Worm (Caenorhabditis elegans) whole organism, young adult: ENCODE data around the gene ceh-10.

Source experiments
- F33H1.4 ChIP-seq: fragments of 200-800 bp; sonication (Bioruptor generic); IDR thresholded peaks from 2 replicates; pipeline ENCODE4 v1.3.6; 2022; ENCODE audit warnings: missing genetic modification reagents, missing genetic modification characterization, missing compliant biosample characterization
- F57C9.4 ChIP-seq: sonication (generic microtip); optimal IDR thresholded peaks from 2 replicates; lab custom pipeline; 2017; ENCODE audit warnings: mild to moderate bottlenecking, missing genetic modification characterization, missing compliant biosample characterization
- K11D2.4 ChIP-seq: fragments of 200-800 bp; sonication (Bioruptor generic); IDR thresholded peaks from 2 replicates; pipeline ENCODE4 v1.3.6; 2022; ENCODE audit warnings: missing genetic modification reagents, missing genetic modification characterization, missing compliant biosample characterization
- K12H6.12 ChIP-seq: fragments of 200-800 bp; sonication (Bioruptor generic); optimal IDR thresholded peaks from 2 replicates; lab custom pipeline; 2018; ENCODE audit warnings: mild to moderate bottlenecking, missing genetic modification characterization, missing compliant biosample characterization
- Y53F4B.3 ChIP-seq: fragments of 200-800 bp; sonication (Bioruptor generic); IDR thresholded peaks from 2 replicates; pipeline ENCODE4 v1.3.6; 2022; ENCODE audit warnings: missing genetic modification reagents, missing genetic modification characterization, missing compliant biosample characterization
- Y53G8AR.9 ChIP-seq: fragments of 200-800 bp; sonication (Bioruptor generic); conservative IDR thresholded peaks from 2 replicates; pipeline ENCODE4 v1.3.6; 2022; ENCODE audit warnings: missing genetic modification reagents, missing genetic modification characterization, missing compliant biosample characterization
- Y79H2A.3 ChIP-seq: fragments of 200-800 bp; sonication (Bioruptor generic); conservative IDR thresholded peaks from 2 replicates; pipeline ENCODE4 v1.3.6; 2022; ENCODE audit warnings: missing genetic modification reagents, missing genetic modification characterization, missing compliant biosample characterization
- Y95B8A.8 ChIP-seq: fragments of 200-800 bp; sonication (Bioruptor generic); IDR thresholded peaks from 2 replicates; pipeline ENCODE4 v1.3.6; 2022; ENCODE audit warnings: missing genetic modification reagents, missing genetic modification characterization, missing compliant biosample characterization
- akir-1 ChIP-seq: fragments of 200-800 bp; sonication (Bioruptor generic); optimal IDR thresholded peaks from 2 replicates; lab custom pipeline; 2018; ENCODE audit warnings: mild to moderate bottlenecking, missing genetic modification characterization, moderate library complexity, missing compliant biosample characterization
- ccch-3 ChIP-seq: fragments of 200-800 bp; sonication (Bioruptor generic); optimal IDR thresholded peaks from 2 replicates; lab custom pipeline; 2018; ENCODE audit warnings: mild to moderate bottlenecking, missing genetic modification characterization, missing compliant biosample characterization
- cebp-2 ChIP-seq: fragments of 200-800 bp; sonication (Bioruptor generic); IDR thresholded peaks from 2 replicates; pipeline ENCODE4 v1.3.6; 2022; ENCODE audit warnings: missing genetic modification characterization, missing compliant biosample characterization
- ceh-79 ChIP-seq: sonication (generic microtip); optimal IDR thresholded peaks from 2 replicates; lab custom pipeline; 2017; ENCODE audit warnings: mild to moderate bottlenecking, missing genetic modification characterization, missing compliant biosample characterization
- chd-7 ChIP-seq: sonication (generic microtip); optimal IDR thresholded peaks from 2 replicates; lab custom pipeline; 2016; ENCODE audit warnings: mild to moderate bottlenecking, missing genetic modification characterization, moderate library complexity, missing compliant biosample characterization
- dox-1 ChIP-seq: fragments of 200-800 bp; sonication (Bioruptor generic); IDR thresholded peaks from 2 replicates; pipeline ENCODE4 v1.3.6; 2022; ENCODE audit warnings: missing genetic modification reagents, missing genetic modification characterization, missing compliant biosample characterization
- egl-18 ChIP-seq: fragments of 200-800 bp; sonication (Bioruptor generic); IDR thresholded peaks from 2 replicates; pipeline ENCODE4 v1.3.6; 2022; ENCODE audit warnings: missing genetic modification reagents, missing genetic modification characterization, missing compliant biosample characterization
- egrh-3 ChIP-seq: fragments of 200-800 bp; sonication (Bioruptor generic); IDR thresholded peaks from 2 replicates; pipeline ENCODE4 v1.3.6; 2022; ENCODE audit warnings: missing genetic modification reagents, missing genetic modification characterization, missing compliant biosample characterization
- ets-4 ChIP-seq: fragments of 200-800 bp; sonication (Bioruptor generic); optimal IDR thresholded peaks from 2 replicates; lab custom pipeline; 2018; ENCODE audit warnings: mild to moderate bottlenecking, missing genetic modification characterization, missing compliant biosample characterization
- him-1 ChIP-seq: sonication (generic microtip); optimal IDR thresholded peaks from 2 replicates; lab custom pipeline; 2016; ENCODE audit warnings: missing genotype, missing genetic modification reagents, missing genetic modification characterization, missing compliant biosample characterization
- hsf-1 ChIP-seq: fragments of 200-800 bp; sonication (Bioruptor generic); IDR thresholded peaks from 2 replicates; pipeline ENCODE4 v1.3.6; 2022; ENCODE audit warnings: missing genetic modification reagents, missing genetic modification characterization, missing compliant biosample characterization
- lag-1 ChIP-seq: fragments of 200-800 bp; sonication (Bioruptor generic); IDR thresholded peaks from 2 replicates; pipeline ENCODE4 v1.3.6; 2022; ENCODE audit warnings: missing genetic modification reagents, missing genetic modification characterization, missing compliant biosample characterization
- let-526 ChIP-seq: fragments of 200-800 bp; sonication (Bioruptor generic); IDR thresholded peaks from 2 replicates; pipeline ENCODE4 v1.3.6; 2022; ENCODE audit warnings: missing genetic modification reagents, missing genetic modification characterization, missing compliant biosample characterization
- lin-26 ChIP-seq: fragments of 200-800 bp; sonication (Bioruptor generic); IDR thresholded peaks from 2 replicates; pipeline ENCODE4 v1.3.6; 2022; ENCODE audit warnings: missing genetic modification reagents, missing genetic modification characterization, missing compliant biosample characterization
- lin-40 ChIP-seq: sonication (generic microtip); optimal IDR thresholded peaks from 2 replicates; lab custom pipeline; 2016; ENCODE audit warnings: missing genetic modification characterization, mild to moderate bottlenecking, missing compliant biosample characterization, missing genotype, missing genetic modification reagents
- lsy-27 ChIP-seq: sonication (generic microtip); optimal IDR thresholded peaks from 2 replicates; lab custom pipeline; 2017; ENCODE audit warnings: missing genetic modification characterization, mild to moderate bottlenecking, missing compliant biosample characterization, antibody characterized with exemption, missing genotype, borderline replicate concordance; ENCODE audit not compliant: insufficient read depth
- madf-3 ChIP-seq: fragments of 200-800 bp; sonication (Bioruptor generic); IDR thresholded peaks from 2 replicates; pipeline ENCODE4 v1.3.6; 2022; ENCODE audit warnings: missing genetic modification reagents, missing genetic modification characterization, missing compliant biosample characterization
- mcd-1 ChIP-seq: fragments of 200-800 bp; sonication (Bioruptor generic); IDR thresholded peaks from 2 replicates; pipeline ENCODE4 v1.3.6; 2022; ENCODE audit warnings: missing genetic modification reagents, missing genetic modification characterization, missing compliant biosample characterization
- mes-4 ChIP-seq: sonication (generic microtip); optimal IDR thresholded peaks from 2 replicates; lab custom pipeline; 2016; ENCODE audit warnings: missing genotype, missing genetic modification characterization, missing compliant biosample characterization
- nfya-2 ChIP-seq: fragments of 200-800 bp; sonication (Bioruptor generic); IDR thresholded peaks from 2 replicates; pipeline ENCODE4 v1.3.6; 2022; ENCODE audit warnings: missing genetic modification reagents, missing genetic modification characterization, missing compliant biosample characterization
- nhr-90 ChIP-seq: sonication (generic microtip); optimal IDR thresholded peaks from 2 replicates; lab custom pipeline; 2016; ENCODE audit warnings: missing genotype, mild to moderate bottlenecking, missing genetic modification characterization, missing compliant biosample characterization
- pbrm-1 ChIP-seq: fragments of 200-800 bp; sonication (Bioruptor generic); IDR thresholded peaks from 2 replicates; pipeline ENCODE4 v1.3.6; 2022; ENCODE audit warnings: missing genetic modification reagents, missing genetic modification characterization, missing compliant biosample characterization
- rcor-1 ChIP-seq: fragments of 200-800 bp; sonication (Bioruptor generic); IDR thresholded peaks from 2 replicates; pipeline ENCODE4 v1.3.6; 2022; ENCODE audit warnings: missing genetic modification reagents, missing genetic modification characterization, missing compliant biosample characterization
- rpc-1 ChIP-seq, 2 experiments: fragments of 150-350 bp in 1 of 2; sonication (generic microtip) in 1 of 2; optimal IDR thresholded peaks; 2 replicates each; lab custom pipeline; 2014 to 2018; ENCODE audit warnings: missing biosample characterization in 1 of 2, missing genetic modification characterization in 1 of 2, missing genetic modification reagents in 1 of 2, missing genotype in 1 of 2
- snpc-3.4 ChIP-seq: sonication (generic microtip); optimal IDR thresholded peaks from 2 replicates; lab custom pipeline; 2017; ENCODE audit warnings: missing genetic modification characterization, mild to moderate bottlenecking, missing compliant biosample characterization, antibody characterized with exemption, moderate library complexity, missing genotype, missing genetic modification reagents
- sptf-2 ChIP-seq: fragments of 200-800 bp; sonication (Bioruptor generic); optimal IDR thresholded peaks from 2 replicates; lab custom pipeline; 2018; ENCODE audit warnings: mild to moderate bottlenecking, missing genetic modification characterization, missing compliant biosample characterization
- zfh-2 ChIP-seq: fragments of 200-800 bp; sonication (Bioruptor generic); conservative IDR thresholded peaks from 2 replicates; pipeline ENCODE4 v1.3.6; 2022; ENCODE audit warnings: missing genetic modification reagents, missing genetic modification characterization, missing compliant biosample characterization
- ztf-18 ChIP-seq: sonication (generic microtip); optimal IDR thresholded peaks from 2 replicates; lab custom pipeline; 2016; ENCODE audit warnings: missing genotype, mild to moderate bottlenecking, missing genetic modification characterization, missing compliant biosample characterization
- ztf-3 ChIP-seq: fragments of 200-800 bp; sonication (Bioruptor generic); optimal IDR thresholded peaks from 2 replicates; lab custom pipeline; 2018; ENCODE audit warnings: mild to moderate bottlenecking, missing genetic modification characterization, missing compliant biosample characterization

The ceh-10 gene

ce11 chrIII:5828065-5828464 lies 29.2 kb downstream of the ceh-10 start (continued):
- no peak for TF ChIP-seq let-526
- TF ChIP-seq Y53F4B.3 (GFP tag; lab: Robert Waterston, UW), result no peak
- TF ChIP-seq ceh-79 (tag; lab: Kevin White, UChicago), result no peak
- no peak for TF ChIP-seq mcd-1 (GFP tag; lab: Robert Waterston, UW)
- TF ChIP-seq Y79H2A.3 (GFP tag; lab: Robert Waterston, UW), result no peak
- 0 out of 2 replicates have a peak, but pooled peaks have one; percentile 5 for TF ChIP-seq dox-1 (GFP tag; lab: Robert Waterston, UW)
- TF ChIP-seq nfya-2, result no peak
- TF ChIP-seq ztf-3, result no peak
- peak; percentile 50; the same call in 1 of the 2 replicates for TF ChIP-seq Y95B8A.8
- TF ChIP-seq K11D2.4, result 0 out of 2 replicates have a peak, but pooled peaks have one; percentile 14

- TF ChIP-seq cebp-2 (GFP tag; lab: Robert Waterston, UW) (no peak), let-526 (no peak), ztf-18 (tag; lab: Kevin White, UChicago) (no peak), rcor-1 (no peak), Y79H2A.3 (GFP tag; lab: Robert Waterston, UW) (no peak), dox-1 (GFP tag; lab: Robert Waterston, UW) (no peak), Y53F4B.3 (GFP tag; lab: Robert Waterston, UW) (no peak), egrh-3 (GFP tag; lab: Robert Waterston, UW) (peak; percentile 18; the same call in 1 of the 2 replicates), F57C9.4 (no peak), akir-1 (no peak), him-1 (tag; lab: Kevin White, UChicago) (no peak), lag-1 (GFP tag; lab: Robert Waterston, UW) (no peak), K12H6.12 (tag; lab: Kevin White, UChicago) (no peak), rpc-1 (optimal IDR thresholded peaks at IDR 0.05; lab: Kevin White, UChicago) (no peak), rpc-1 (tag; optimal IDR thresholded peaks at IDR 0.05; lab: Kevin White, UChicago) (no peak), madf-3 (GFP tag; lab: Robert Waterston, UW) (no peak), ets-4 (GFP tag; lab: Kevin White, UChicago) (no peak), ccch-3 (GFP tag; lab: Kevin White, UChicago) (no peak), hsf-1 (GFP tag; lab: Robert Waterston, UW) (no peak), ztf-3 (no peak), lin-26 (no peak), lsy-27 (no peak), mes-4 (tag; lab: Kevin White, UChicago) (no peak), nfya-2 (no peak), zfh-2 (peak; percentile 65), chd-7 (tag; lab: Kevin White, UChicago) (peak; percentile 10), sptf-2 (GFP tag; lab: Kevin White, UChicago) (no peak), F33H1.4 (GFP tag; lab: Robert Waterston, UW) (peak; percentile 8; the same call in 1 of the 2 replicates)
These were observed 33.6 kb downstream of the ceh-10 start for ce11 chrIII:5832442-5832841.

- TF ChIP-seq lin-40 (tag; lab: Kevin White, UChicago), result no peak
- TF ChIP-seq Y53G8AR.9, result 0 out of 2 replicates have a peak, but pooled peaks have one; percentile 41
- TF ChIP-seq nhr-90 (tag; lab: Kevin White, UChicago), result no peak
- TF ChIP-seq egl-18 (GFP tag; lab: Robert Waterston, UW), result no peak
- no peak for TF ChIP-seq egrh-3 (GFP tag; lab: Robert Waterston, UW)
- TF ChIP-seq pbrm-1 (GFP tag; lab: Robert Waterston, UW), result 0 out of 2 replicates have a peak, but pooled peaks have one; percentile 26
- no peak for TF ChIP-seq snpc-3.4 (tag; lab: Kevin White, UChicago)
- no peak for TF ChIP-seq chd-7 (tag; lab: Kevin White, UChicago)
These were observed 34.5 kb downstream of the ceh-10 start, which contains the start of the genes R12B2.13 and mdt-15 for ce11 chrIII:5833376-5833775. TSS of gene R12B2.13 (minus strand) at chrIII:5833476. TSS of gene mdt-15 (minus strand) at chrIII:5833751.
